Worm (Caenorhabditis elegans): ENCODE measurements around the gene W06B4.1.

DNA sequence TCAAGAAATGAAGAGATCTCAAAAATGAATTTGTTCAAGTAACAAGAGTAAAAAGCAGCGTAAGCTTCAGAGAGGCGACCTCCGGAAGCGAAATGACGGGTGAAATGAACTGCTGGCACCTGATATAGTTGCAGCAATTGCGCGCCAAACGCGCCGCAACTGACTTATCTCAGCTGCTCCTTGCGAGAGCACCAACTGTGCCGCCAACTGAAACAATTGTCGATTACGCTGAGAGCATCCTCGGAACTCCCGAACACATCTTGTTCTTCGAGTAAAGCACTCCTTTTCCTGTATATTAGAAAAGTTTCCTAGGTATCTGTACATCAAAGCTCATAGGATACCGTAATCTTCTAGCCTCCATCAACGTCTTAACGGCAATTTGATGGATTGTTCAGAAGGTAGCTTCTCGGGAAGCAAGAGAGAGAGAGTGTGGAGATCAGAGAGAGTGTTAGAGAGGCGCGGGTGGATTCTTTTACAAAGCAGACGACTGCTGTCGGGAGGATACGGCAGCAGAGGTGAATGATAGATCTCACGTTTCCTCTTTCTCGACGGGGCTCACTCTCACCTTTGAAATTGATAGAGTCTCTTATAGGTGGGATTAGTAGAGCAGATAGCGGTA, 48.7 kb downstream of the W06B4.1 start:
- TF ChIP-seq che-1 (tag; optimal IDR thresholded peaks at IDR 0.05), result no peak
- no peak for TF ChIP-seq ttx-3 (tag; optimal IDR thresholded peaks at IDR 0.05)
- TF ChIP-seq elt-2 (tag; optimal IDR thresholded peaks at IDR 0.05), result no peak
- TF ChIP-seq zip-5 (tag; optimal IDR thresholded peaks at IDR 0.05), result no peak
- TF ChIP-seq pag-3 (tag; optimal IDR thresholded peaks at IDR 0.05; ENCODE audit: borderline replicate concordance), result no peak
- TF ChIP-seq fkh-10 (GFP tag; optimal IDR thresholded peaks at IDR 0.05), result no peak
- no peak for TF ChIP-seq eyg-1 (tag; optimal IDR thresholded peaks at IDR 0.05)
- no peak for TF ChIP-seq tbx-2 (tag; optimal IDR thresholded peaks at IDR 0.05)
- TF ChIP-seq ceh-6 (GFP tag; optimal IDR thresholded peaks at IDR 0.05), result no peak
- no peak for TF ChIP-seq syd-9 (tag; optimal IDR thresholded peaks at IDR 0.05)

All from whole organism, late embryonic.